Fruit fly (Drosophila melanogaster): Measurements from ENCODE around the gene eIF5B.

dm6 chr3L:3408796-3409625 is 51.8 kb downstream of the eIF5B start:
- no peak for TF ChIP-seq CG8478 (optimal IDR thresholded peaks at IDR 0.05)
- no peak for TF ChIP-seq CTCF (optimal IDR thresholded peaks at IDR 0.05)
